Fruit fly (Drosophila melanogaster): ENCODE data around the gene CycJ.

CycJ gene

dm6 chr3L:3515280-3516020, 49.2 kb downstream of the CycJ start, which contains the start of gene Eip63E (continued):
- TF ChIP-seq gfzf (GFP tag; optimal IDR thresholded peaks at IDR 0.05) (peak; percentile 87), CG5953 (GFP tag; IDR thresholded peaks at IDR 0.05) (no peak), D19B (GFP tag; optimal IDR thresholded peaks at IDR 0.05) (no peak), Ets65A (GFP tag) (no peak), Trl (optimal IDR thresholded peaks at IDR 0.05) (no peak), Trl (GFP tag; optimal IDR thresholded peaks at IDR 0.05) (no peak), B-H2 (GFP tag; optimal IDR thresholded peaks at IDR 0.05) (no peak), repo (GFP tag; optimal IDR thresholded peaks at IDR 0.05) (no peak), zfh2 (GFP tag; optimal IDR thresholded peaks at IDR 0.05) (no peak), Opbp (GFP tag; IDR thresholded peaks at IDR 0.05; ENCODE audit: partially characterized antibody) (no peak; the same call in 2 of the 3 replicates), chif (GFP tag; optimal IDR thresholded peaks at IDR 0.05) (no peak), CG13624 (GFP tag; optimal IDR thresholded peaks at IDR 0.05) (no peak), Kr (GFP tag; optimal IDR thresholded peaks at IDR 0.05) (no peak), bcd (GFP tag; optimal IDR thresholded peaks at IDR 0.05) (no peak), slp2 (GFP tag; optimal IDR thresholded peaks at IDR 0.05) (no peak), CG10366 (GFP tag; IDR thresholded peaks at IDR 0.05) (no peak), CG15514 (GFP tag; optimal IDR thresholded peaks at IDR 0.05) (peak; percentile 59), dmrt11E (tag; optimal IDR thresholded peaks at IDR 0.05) (no peak), Rx (GFP tag; IDR thresholded peaks at IDR 0.05) (no peak), CG30403 (GFP tag; optimal IDR thresholded peaks at IDR 0.05) (no peak), stc (GFP tag; IDR thresholded peaks at IDR 0.05) (peak; percentile 6; the same call in 1 of the 2 replicates), CG15011 (GFP tag; optimal IDR thresholded peaks at IDR 0.05) (no peak), CG34422 (GFP tag; IDR thresholded peaks at IDR 0.05) (peak; percentile 81; the same call in 2 of the 3 replicates), ci (GFP tag; IDR thresholded peaks at IDR 0.05) (peak; percentile 61; the same call in 2 of the 3 replicates), Tbp (GFP tag; optimal IDR thresholded peaks at IDR 0.05) (no peak), org-1 (GFP tag; optimal IDR thresholded peaks at IDR 0.05) (no peak), CG4854 (GFP tag; optimal IDR thresholded peaks at IDR 0.05) (no peak), kah (GFP tag; optimal IDR thresholded peaks at IDR 0.05) (no peak), chn (GFP tag; optimal IDR thresholded peaks at IDR 0.05) (no peak), Dip2 (GFP tag; IDR thresholded peaks at IDR 0.05) (no peak), Bdp1 (GFP tag; optimal IDR thresholded peaks at IDR 0.05) (no peak), CG4707 (GFP tag; optimal IDR thresholded peaks at IDR 0.05) (no peak), CG2678 (tag; optimal IDR thresholded peaks at IDR 0.05) (peak; percentile 24), ftz-f1 (GFP tag; optimal IDR thresholded peaks at IDR 0.05) (peak; percentile 95), nerfin-2 (GFP tag; IDR thresholded peaks at IDR 0.05; ENCODE audit: partially characterized antibody) (peak; percentile 20; the same call in 1 of the 2 replicates), jumu (GFP tag; optimal IDR thresholded peaks at IDR 0.05) (no peak), CG17359 (tag; optimal IDR thresholded peaks at IDR 0.05) (peak; percentile 64), lbe (GFP tag; optimal IDR thresholded peaks at IDR 0.05) (no peak), Spps (tag; optimal IDR thresholded peaks at IDR 0.05) (no peak), ssp (GFP tag; IDR thresholded peaks at IDR 0.05) (no peak), Xbp1 (GFP tag; optimal IDR thresholded peaks at IDR 0.05) (no peak), CG32532 (GFP tag; IDR thresholded peaks at IDR 0.05) (peak; percentile 40), Mes4 (GFP tag; optimal IDR thresholded peaks at IDR 0.05) (no peak), Bgb (GFP tag; IDR thresholded peaks at IDR 0.05; ENCODE audit: partially characterized antibody) (peak; percentile 49; the same call in 1 of the 2 replicates), phol (tag; optimal IDR thresholded peaks at IDR 0.05) (no peak), crc (GFP tag; optimal IDR thresholded peaks at IDR 0.05) (no peak), zen2 (GFP tag; IDR thresholded peaks at IDR 0.05; ENCODE audit: partially characterized antibody) (no peak), pb (GFP tag; optimal IDR thresholded peaks at IDR 0.05) (no peak), Fer2 (tag; optimal IDR thresholded peaks at IDR 0.05) (no peak), Hsf (GFP tag; optimal IDR thresholded peaks at IDR 0.05) (no peak), Abd-B (GFP tag; optimal IDR thresholded peaks at IDR 0.05) (no peak)
